Fruit fly (Drosophila melanogaster) whole organism, embryonic: Measurements from ENCODE around the gene CG13465.

Experiments used
- B-H1 ChIP-seq: fragments of 200-800 bp; sonication (Bioruptor generic); IDR thresholded peaks from 3 replicates; pipeline ENCODE4 v1.3.6; 2022; ENCODE audit warnings: missing biosample characterization, missing genetic modification characterization
- CG4360 ChIP-seq: fragments of 200-800 bp; sonication (Bioruptor generic); IDR thresholded peaks from 2 replicates; pipeline ENCODE4 v1.3.6; 2022; ENCODE audit warnings: missing biosample characterization, missing genetic modification characterization
- fd3F ChIP-seq: fragments of 200-800 bp; sonication (Bioruptor generic); optimal IDR thresholded peaks from 2 replicates; lab custom pipeline; 2018; ENCODE audit warnings: missing biosample characterization, mild to moderate bottlenecking, missing genetic modification characterization, moderate library complexity

DNA sequence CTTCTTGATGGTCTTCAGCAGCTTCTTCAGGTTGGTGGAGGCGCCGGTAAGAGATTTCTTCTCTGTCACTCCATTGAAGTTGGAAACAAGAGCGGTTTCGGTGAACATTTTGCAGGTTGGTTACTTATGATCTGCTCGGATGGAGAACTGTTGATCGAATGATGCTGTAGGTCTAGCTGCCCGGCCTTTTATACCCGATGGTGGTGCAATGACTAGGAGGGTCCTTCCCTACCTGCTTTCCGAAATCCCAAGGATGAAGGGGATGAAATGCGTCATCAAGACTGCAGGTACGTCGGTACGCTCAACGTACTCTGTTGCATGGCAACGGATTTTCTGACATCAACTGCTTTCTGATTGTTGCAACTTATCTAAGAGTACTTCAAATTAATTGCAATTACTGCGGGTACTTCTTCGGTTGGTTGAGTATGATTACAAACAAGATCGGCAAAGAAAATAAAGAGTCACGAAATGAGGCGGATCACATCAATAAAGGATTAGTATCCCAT is 1.9 kb upstream of the CG13465 start, which contains the start of gene BobA:
- TF ChIP-seq fd3F = no peak
- no peak for TF ChIP-seq CG4360 (GFP tag; lab: Robert Waterston, UW)
- no peak for TF ChIP-seq B-H1
